Fruit fly (Drosophila melanogaster) whole organism, pupa: ENCODE measurements around the gene Serinc.

Source experiments
- CG10348 ChIP-seq: fragments of 200-800 bp; sonication (Bioruptor generic); IDR thresholded peaks from 2 replicates; pipeline ENCODE4 v1.3.6; 2022; ENCODE audit warnings: missing biosample characterization, missing genetic modification characterization
- CG13204 ChIP-seq: fragments of 200-800 bp; sonication (Bioruptor generic); optimal IDR thresholded peaks from 2 replicates; lab custom pipeline; 2018; ENCODE audit warnings: missing biosample characterization, mild to moderate bottlenecking, missing genetic modification characterization, moderate library complexity
- CG17806 ChIP-seq: fragments of 200-800 bp; sonication (Bioruptor generic); optimal IDR thresholded peaks from 2 replicates; lab custom pipeline; 2018; ENCODE audit warnings: missing biosample characterization, mild to moderate bottlenecking, missing genetic modification characterization, moderate library complexity
- CG32121 ChIP-seq: fragments of 200-800 bp; sonication (Bioruptor generic); IDR thresholded peaks from 2 replicates; pipeline ENCODE4 v1.3.6; 2022; ENCODE audit warnings: missing biosample characterization, missing genetic modification characterization
- CG4496 ChIP-seq: fragments of 200-800 bp; sonication (Bioruptor generic); IDR thresholded peaks from 3 replicates; pipeline ENCODE4 v1.3.6; 2022; ENCODE audit warnings: missing biosample characterization, missing genetic modification characterization
- CG8159 ChIP-seq: fragments of 200-800 bp; sonication (Bioruptor generic); optimal IDR thresholded peaks from 3 replicates; lab custom pipeline; 2018; ENCODE audit warnings: missing biosample characterization, mild to moderate bottlenecking, missing genetic modification characterization, moderate library complexity
- CG8301 ChIP-seq: fragments of 200-800 bp; sonication (Bioruptor generic); optimal IDR thresholded peaks from 2 replicates; lab custom pipeline; 2018; ENCODE audit warnings: missing biosample characterization, mild to moderate bottlenecking, missing genetic modification characterization
- D1 ChIP-seq: fragments of 200-800 bp; sonication (Bioruptor generic); optimal IDR thresholded peaks from 2 replicates; lab custom pipeline; 2018; ENCODE audit warnings: missing biosample characterization, mild to moderate bottlenecking, missing genetic modification characterization, moderate library complexity
- EcR ChIP-seq: fragments of 200-800 bp; sonication (Bioruptor generic); optimal IDR thresholded peaks from 3 replicates; lab custom pipeline; 2019; ENCODE audit warnings: missing biosample characterization, missing genetic modification characterization, mild to moderate bottlenecking, moderate library complexity, missing genetic modification reagents
- Ets98B ChIP-seq: fragments of 200-800 bp; sonication (Bioruptor generic); IDR thresholded peaks from 2 replicates; pipeline ENCODE4 v1.3.6; 2022; ENCODE audit warnings: missing biosample characterization, missing genetic modification characterization
- Pif1A ChIP-seq: fragments of 200-800 bp; sonication (Bioruptor generic); optimal IDR thresholded peaks from 3 replicates; lab custom pipeline; 2016; ENCODE audit warnings: missing biosample characterization, missing genetic modification characterization
- Snoo ChIP-seq: fragments of 200-800 bp; sonication (Bioruptor generic); optimal IDR thresholded peaks from 3 replicates; lab custom pipeline; 2017; ENCODE audit warnings: missing biosample characterization, mild to moderate bottlenecking, missing genetic modification characterization, inconsistent platforms
- fd96Ca ChIP-seq: fragments of 200-800 bp; sonication (Bioruptor generic); IDR thresholded peaks from 3 replicates; pipeline ENCODE4 v1.3.6; 2022; ENCODE audit warnings: missing biosample characterization, missing genetic modification characterization

DNA sequence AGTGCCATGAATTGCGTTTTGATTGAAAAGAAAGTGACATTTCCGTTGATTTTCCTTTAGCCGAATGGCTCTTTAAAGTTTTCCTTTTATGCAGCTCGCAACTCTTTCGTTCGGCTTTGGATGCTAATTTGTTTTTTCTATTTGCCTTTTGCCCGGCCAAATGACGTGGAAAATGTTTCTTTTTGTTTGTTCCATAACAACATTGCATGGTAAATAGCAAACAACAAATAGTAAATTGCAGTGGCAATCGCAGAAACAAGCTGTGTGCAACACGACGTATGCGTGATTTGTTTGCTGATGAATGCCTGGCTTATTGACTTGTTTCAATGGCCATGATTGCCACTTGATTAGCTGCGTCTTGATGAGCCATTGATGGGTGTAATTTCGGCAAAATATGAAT lies 16.9 kb downstream of the Serinc start:
- no peak for TF ChIP-seq CG8159 (tag; lab: Kevin White, UChicago)
- no peak for TF ChIP-seq CG13204 (GFP tag; lab: Kevin White, UChicago)
- TF ChIP-seq CG17806 (tag; lab: Kevin White, UChicago) = no peak
- TF ChIP-seq CG8301 (tag; lab: Kevin White, UChicago) = no peak
- TF ChIP-seq Pif1A (GFP tag; lab: Kevin White, UChicago) = no peak
- no peak for TF ChIP-seq Ets98B (GFP tag; lab: Robert Waterston, UW)
- TF ChIP-seq Snoo (tag; lab: Kevin White, UChicago) = no peak
- TF ChIP-seq CG32121 (GFP tag; lab: Robert Waterston, UW) = no peak
- no peak for TF ChIP-seq D1 (tag; lab: Kevin White, UChicago)
- no peak for TF ChIP-seq EcR (GFP tag; lab: Kevin White, UChicago)
- TF ChIP-seq CG10348 = no peak
- no peak for TF ChIP-seq fd96Ca (GFP tag; lab: Robert Waterston, UW)
- TF ChIP-seq CG4496 (GFP tag; lab: Robert Waterston, UW) = no peak
